Fruit fly (Drosophila melanogaster): ENCODE results near the gene CG4022.

- peak; percentile 64 for TF ChIP-seq Hr4 (GFP tag; optimal IDR thresholded peaks at IDR 0.05)
- TF ChIP-seq Blimp-1 (GFP tag; optimal IDR thresholded peaks at IDR 0.05), result no peak
- no peak for TF ChIP-seq Lpt (GFP tag; optimal IDR thresholded peaks at IDR 0.05)
- no peak for TF ChIP-seq CG4318 (GFP tag; optimal IDR thresholded peaks at IDR 0.05)
- peak; percentile 28 for TF ChIP-seq CG32006 (GFP tag; optimal IDR thresholded peaks at IDR 0.05)
- TF ChIP-seq CG15336 (GFP tag; IDR thresholded peaks at IDR 0.05), result peak; percentile 58; the same call in 1 of the 2 replicates
- TF ChIP-seq Ets21C (GFP tag; optimal IDR thresholded peaks at IDR 0.05), result no peak
- no peak for TF ChIP-seq Hr39 (GFP tag; optimal IDR thresholded peaks at IDR 0.05)
- peak; percentile 12 for TF ChIP-seq net (GFP tag; optimal IDR thresholded peaks at IDR 0.05)
- TF ChIP-seq Sox102F (GFP tag; optimal IDR thresholded peaks at IDR 0.05), result peak; percentile 31
These were observed 13.9 kb upstream of the CG4022 start for dm6 chr3L:9424528-9424911.
